Worm (Caenorhabditis elegans): Measurements from ENCODE around the gene srh-243.

The srh-243 gene

DNA sequence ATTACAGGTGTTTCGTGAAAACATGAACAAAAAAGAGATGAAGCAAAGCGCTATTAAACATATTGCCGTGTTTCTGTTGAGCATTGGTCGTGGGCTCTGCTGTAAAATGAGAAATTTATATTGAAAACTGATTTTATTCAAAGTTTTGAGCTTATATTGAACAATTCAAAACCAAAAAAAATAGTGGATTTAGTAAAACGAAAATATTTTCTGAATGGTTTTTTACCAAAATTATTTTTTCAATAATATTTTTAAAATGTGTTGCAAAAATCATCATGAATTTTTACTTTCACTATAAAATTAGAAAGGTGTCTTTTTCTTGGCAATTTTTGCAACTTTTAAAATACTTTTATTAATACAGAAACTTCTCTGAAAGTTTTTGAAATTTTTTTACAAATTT lies 33.0 kb downstream of the srh-243 start, which contains the start of gene C31B8.7:
C31B8.7 (minus strand) TSS at position 101 of the 400 bp plus-strand sequence.
- no peak for TF ChIP-seq F44E2.7 (GFP tag; IDR thresholded peaks at IDR 0.05)
- TF ChIP-seq mxl-2 (GFP tag; conservative IDR thresholded peaks at IDR 0.05) = no peak
- no peak for TF ChIP-seq ceh-44 (GFP tag; IDR thresholded peaks at IDR 0.05)
- TF ChIP-seq hmg-1.1 (GFP tag; IDR thresholded peaks at IDR 0.05) = no peak
- TF ChIP-seq cey-2 (tag; optimal IDR thresholded peaks at IDR 0.05; ENCODE audit: borderline replicate concordance, insufficient read depth) = no peak
- TF ChIP-seq ceh-62 (tag; optimal IDR thresholded peaks at IDR 0.05) = no peak
- TF ChIP-seq hlh-11 (tag; optimal IDR thresholded peaks at IDR 0.05) = no peak
- TF ChIP-seq lin-13 (GFP tag; optimal IDR thresholded peaks at IDR 0.05) = no peak
- no peak for TF ChIP-seq lin-15B (tag; optimal IDR thresholded peaks at IDR 0.05)
- TF ChIP-seq F37D6.2 (tag; optimal IDR thresholded peaks at IDR 0.05) = no peak

DNA sequence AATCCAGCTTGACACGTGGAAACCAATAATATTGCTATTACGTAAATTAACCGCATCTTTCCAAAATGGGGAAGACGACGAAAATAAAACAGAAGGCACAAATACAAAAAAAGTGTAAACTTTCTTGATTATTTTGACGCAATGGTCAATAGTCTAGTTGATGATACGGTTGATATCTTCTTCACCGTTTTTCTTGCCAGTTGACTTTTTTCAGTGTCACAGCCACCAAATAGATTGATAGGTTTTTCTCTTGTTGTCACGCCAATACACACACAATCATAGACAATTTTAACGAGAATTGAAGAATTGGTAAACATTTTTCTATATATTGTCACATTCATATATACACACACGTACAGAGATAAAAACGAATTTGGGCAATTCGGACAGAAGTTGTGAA lies 39.3 kb downstream of the srh-243 start, which contains the start of gene zmp-3:
zmp-3 (minus strand) TSS at position 101 of the 400 bp plus-strand sequence.
- TF ChIP-seq saeg-2 (GFP tag; IDR thresholded peaks at IDR 0.05) (no peak), nhr-10 (tag; optimal IDR thresholded peaks at IDR 0.05) (no peak), ces-1 (GFP tag; optimal IDR thresholded peaks at IDR 0.05) (no peak), zfp-3 (GFP tag; conservative IDR thresholded peaks at IDR 0.05) (no peak), nhr-28 (tag; optimal IDR thresholded peaks at IDR 0.05) (peak; percentile 28)

DNA sequence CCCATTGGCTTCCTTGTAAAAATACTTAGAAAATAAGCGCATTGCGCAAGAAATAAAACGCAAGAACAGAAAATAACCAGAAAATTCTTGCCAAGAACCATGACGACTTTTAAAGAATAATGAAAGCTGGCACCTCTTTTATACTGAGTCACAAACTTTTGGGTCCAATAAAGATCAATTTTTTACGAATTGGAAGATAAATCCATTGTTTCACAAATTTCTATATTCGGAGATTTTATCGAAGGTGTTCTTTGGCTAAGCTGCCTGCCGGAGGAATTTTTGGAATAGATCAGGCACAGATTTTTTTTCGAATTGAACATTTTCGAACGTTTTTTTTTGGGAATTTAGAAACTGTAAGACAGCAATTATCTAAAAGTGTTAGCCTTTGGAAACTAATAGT lies 42.7 kb downstream of the srh-243 start, which contains the start of gene C31B8.9:
C31B8.9 (minus strand) TSS at position 101 of the 400 bp plus-strand sequence.
- no peak for TF ChIP-seq zag-1 (tag; optimal IDR thresholded peaks at IDR 0.05)
- TF ChIP-seq aha-1 (tag) = peak; percentile 79

DNA sequence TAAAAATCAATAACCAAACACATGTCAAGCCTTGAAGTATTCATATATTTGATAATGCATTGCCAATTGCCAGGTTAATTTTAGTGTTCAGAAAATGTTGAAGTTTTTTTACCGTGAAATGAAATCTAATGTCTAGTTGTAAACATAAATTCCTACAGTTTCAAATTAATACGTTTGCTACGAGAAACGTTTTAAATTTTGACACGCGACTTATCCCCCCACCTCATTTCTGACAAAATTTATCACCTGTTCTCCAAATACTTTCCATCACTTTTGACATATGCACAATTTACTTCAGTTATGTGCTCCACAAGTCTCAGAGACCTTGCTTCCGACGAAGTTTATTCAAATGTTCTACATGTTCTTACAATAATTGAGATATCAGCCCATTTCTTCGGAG lies 43.7 kb downstream of the srh-243 start, which contains the start of gene srh-146:
srh-146 (plus strand) TSS at position 301 of the 400 bp plus-strand sequence.
- no peak for TF ChIP-seq ceh-20 (GFP tag; IDR thresholded peaks at IDR 0.05)
- TF ChIP-seq mes-2 (tag; optimal IDR thresholded peaks at IDR 0.05; ENCODE audit: poor library complexity, severe bottlenecking) = no peak
- TF ChIP-seq hlh-11 (tag; optimal IDR thresholded peaks at IDR 0.05) = no peak
- TF ChIP-seq T26A8.4 (GFP tag; IDR thresholded peaks at IDR 0.05) = no peak
- no peak for TF ChIP-seq jun-1 (tag; optimal IDR thresholded peaks at IDR 0.05)
- no peak for TF ChIP-seq nhr-11 (tag; optimal IDR thresholded peaks at IDR 0.05)
- TF ChIP-seq sdz-12 (GFP tag; optimal IDR thresholded peaks at IDR 0.05) = no peak
- no peak for TF ChIP-seq daf-12 (tag; optimal IDR thresholded peaks at IDR 0.05)
- no peak for TF ChIP-seq ceh-32 (tag; optimal IDR thresholded peaks at IDR 0.05; ENCODE audit: poor library complexity)
- TF ChIP-seq lin-15B (tag; optimal IDR thresholded peaks at IDR 0.05) = no peak

DNA sequence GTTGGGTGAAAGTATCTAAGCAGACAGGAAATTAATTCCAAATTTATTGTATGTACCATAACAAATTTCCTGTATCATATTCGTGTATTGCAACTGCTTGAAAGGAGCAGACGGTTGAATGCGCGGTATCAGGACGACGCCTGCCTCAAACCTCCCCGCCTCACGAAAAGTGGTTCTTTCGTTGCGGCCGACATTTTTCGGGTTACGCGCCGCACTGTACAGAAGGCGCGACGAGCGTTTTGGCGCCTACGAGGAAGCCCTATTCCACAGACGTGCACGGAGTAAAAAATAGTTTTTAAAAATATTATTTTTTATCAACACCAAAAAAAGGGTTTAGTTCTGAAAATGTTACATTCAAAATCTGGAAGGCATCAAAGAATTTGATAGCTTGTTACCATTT lies 49.9 kb downstream of the srh-243 start:
- TF ChIP-seq aha-1 (tag) (no peak), dpl-1 (GFP tag; optimal IDR thresholded peaks at IDR 0.05) (no peak), snpc-1.2 (GFP tag; IDR thresholded peaks at IDR 0.05) (0 out of 2 replicates have a peak, but pooled peaks have one; percentile 42), pha-4 (GFP tag; IDR thresholded peaks at IDR 0.05) (no peak), pha-4 (tag; optimal IDR thresholded peaks at IDR 0.05) (no peak)

All from whole organism, L4 larva.